Fruit fly (Drosophila melanogaster) whole organism, wandering third instar larva: Measurements from ENCODE around the gene CG31251.

Source experiments
- Hnf4 ChIP-seq: fragments of 200-800 bp; sonication (Bioruptor generic); optimal IDR thresholded peaks from 2 replicates; lab custom pipeline; 2016; ENCODE audit warnings: missing biosample characterization, mild to moderate bottlenecking, missing genetic modification characterization
- Myc ChIP-seq: fragments of >200 bp; optimal IDR thresholded peaks from 2 replicates; lab custom pipeline; 2017
- Sp1 ChIP-seq: fragments of 200-800 bp; sonication (Bioruptor generic); optimal IDR thresholded peaks from 3 replicates; lab custom pipeline; 2019; ENCODE audit warnings: missing biosample characterization, mild to moderate bottlenecking, missing genetic modification characterization, moderate library complexity
- sage ChIP-seq: fragments of 200-800 bp; sonication (Bioruptor generic); optimal IDR thresholded peaks from 2 replicates; lab custom pipeline; 2016; ENCODE audit warnings: missing biosample characterization, mild to moderate bottlenecking, missing genetic modification characterization

dm6 chr3R:17718760-17719625 is 34.3 kb upstream of the CG31251 start, which contains the start of gene Pxt:
- TF ChIP-seq sage (GFP tag; lab: Kevin White, UChicago) (no peak), Myc (lab: Kevin White, UChicago) (no peak), Sp1 (no peak), Hnf4 (no peak)
